Fruit fly (Drosophila melanogaster) whole organism: ENCODE results near the gene CG3808.

Source experiments
- Dll ChIP-seq: fragments of >200 bp; optimal IDR thresholded peaks from 2 replicates; lab custom pipeline; 2017
- psq ChIP-seq: fragments of >200 bp; optimal IDR thresholded peaks from 2 replicates; lab custom pipeline; 2017
- usp ChIP-seq: fragments of >200 bp; optimal IDR thresholded peaks from 2 replicates; lab custom pipeline; 2017; ENCODE audit warnings: missing biosample characterization, missing genetic modification characterization, mixed read lengths

- no peak for TF ChIP-seq Dll (lab: Kevin White, UChicago)
- no peak for TF ChIP-seq usp (GFP tag; lab: Kevin White, UChicago)
- no peak for TF ChIP-seq psq (lab: Kevin White, UChicago)
Observed at dm6 chr3L:19019308-19019749, 18.9 kb upstream of the CG3808 start.
